Worm (Caenorhabditis elegans): ENCODE measurements around the gene K04F1.8.

The K04F1.8 gene

DNA sequence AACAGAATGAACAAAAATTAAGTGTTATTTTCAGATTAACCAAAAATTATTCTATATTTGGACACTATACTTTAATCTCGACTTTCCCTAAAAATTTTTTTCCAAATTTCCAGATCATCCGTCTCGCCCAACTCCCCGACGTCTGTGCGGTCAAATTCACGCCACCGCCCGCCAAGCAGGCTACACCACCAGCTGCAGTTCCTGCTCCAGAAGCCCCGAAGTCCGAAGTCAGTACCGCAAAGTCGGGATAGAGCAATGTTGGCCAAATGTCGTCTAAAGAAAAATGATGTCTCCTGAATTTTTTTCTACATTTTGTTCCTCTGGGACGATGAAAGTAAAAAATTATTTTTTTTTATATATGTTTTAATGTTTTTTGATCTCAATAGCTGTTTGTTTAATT, 24.2 kb upstream of the K04F1.8 start:
- 0 out of 2 replicates have a peak, but pooled peaks have one; percentile 55 for TF ChIP-seq nfya-2 (GFP tag; IDR thresholded peaks at IDR 0.05)
- no peak for TF ChIP-seq ztf-26 (tag; optimal IDR thresholded peaks at IDR 0.05)

ce11 chrV:1643886-1644285, 23.1 kb upstream of the K04F1.8 start, which contains the start of gene alh-2:
Gene alh-2 (plus strand): TSS chrV:1644169.
- no peak for TF ChIP-seq Y53F4B.3 (GFP tag; IDR thresholded peaks at IDR 0.05)
- TF ChIP-seq lag-1 (GFP tag; IDR thresholded peaks at IDR 0.05), result no peak
- no peak for TF ChIP-seq nhr-90 (tag; optimal IDR thresholded peaks at IDR 0.05)
- TF ChIP-seq hlh-26 (GFP tag; conservative IDR thresholded peaks at IDR 0.05), result no peak
- TF ChIP-seq akir-1 (GFP tag; optimal IDR thresholded peaks at IDR 0.05), result no peak
- TF ChIP-seq lir-1 (GFP tag; conservative IDR thresholded peaks at IDR 0.05), result no peak
- no peak for TF ChIP-seq fkh-3 (tag; optimal IDR thresholded peaks at IDR 0.05)
- TF ChIP-seq dpff-1 (tag; optimal IDR thresholded peaks at IDR 0.05), result no peak
- no peak for TF ChIP-seq lsy-27 (tag; optimal IDR thresholded peaks at IDR 0.05; ENCODE audit: borderline replicate concordance, insufficient read depth)
- no peak for TF ChIP-seq C17E4.6 (GFP tag; IDR thresholded peaks at IDR 0.05)
- TF ChIP-seq hlh-12 (tag; optimal IDR thresholded peaks at IDR 0.05), result no peak
- TF ChIP-seq Y56A3A.18 (GFP tag; IDR thresholded peaks at IDR 0.05), result no peak
- TF ChIP-seq B0261.1 (tag; optimal IDR thresholded peaks at IDR 0.05), result no peak
- no peak for TF ChIP-seq K12H6.12 (tag; optimal IDR thresholded peaks at IDR 0.05)

DNA sequence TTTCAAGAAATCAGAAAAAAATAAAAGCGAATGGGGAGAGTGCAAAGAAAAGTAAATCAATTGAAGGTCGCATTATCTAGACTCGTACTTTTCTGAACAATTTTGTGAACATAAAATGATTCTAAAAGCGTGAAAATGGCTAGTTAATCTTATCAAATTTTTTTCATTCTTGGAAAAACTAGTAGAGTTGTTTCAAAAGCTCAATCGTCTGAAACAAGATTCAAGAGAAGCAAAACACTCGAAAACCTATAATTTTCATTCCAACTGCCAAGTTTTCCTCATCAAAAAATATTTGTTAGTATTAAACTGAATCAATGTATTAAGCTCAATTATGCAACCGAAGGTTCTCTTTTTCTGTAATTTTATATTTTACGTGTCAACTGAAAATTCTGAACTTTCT, 19.0 kb upstream of the K04F1.8 start, which contains the start of gene irld-45:
Gene irld-45 (plus strand): TSS at position 301 of the 400 bp plus-strand sequence.
- TF ChIP-seq rec-8 (tag; optimal IDR thresholded peaks at IDR 0.05), result no peak
- TF ChIP-seq ceh-40 (GFP tag; IDR thresholded peaks at IDR 0.05), result no peak
- TF ChIP-seq atf-7 (tag; optimal IDR thresholded peaks at IDR 0.05), result no peak
- no peak for TF ChIP-seq Y67H2A.10 (GFP tag; conservative IDR thresholded peaks at IDR 0.05)

- TF ChIP-seq C17E4.6 (GFP tag; IDR thresholded peaks at IDR 0.05) (no peak), madf-6 (GFP tag; IDR thresholded peaks at IDR 0.05) (no peak), pbrm-1 (GFP tag; IDR thresholded peaks at IDR 0.05) (no peak), T07F8.4 (tag; optimal IDR thresholded peaks at IDR 0.05) (no peak), Y56A3A.18 (GFP tag; IDR thresholded peaks at IDR 0.05) (no peak), let-607 (tag; optimal IDR thresholded peaks at IDR 0.05) (no peak), let-526 (GFP tag; IDR thresholded peaks at IDR 0.05) (no peak), F57C9.4 (tag; optimal IDR thresholded peaks at IDR 0.05) (no peak), F10E7.11 (tag; optimal IDR thresholded peaks at IDR 0.05) (no peak), xnd-1 (tag; optimal IDR thresholded peaks at IDR 0.05) (no peak), ztf-18 (tag; optimal IDR thresholded peaks at IDR 0.05) (no peak), ekl-4 (GFP tag; IDR thresholded peaks at IDR 0.05) (no peak)
Observed at ce11 chrV:1651045-1651444, 16.0 kb upstream of the K04F1.8 start, which contains the start of gene irld-44. Gene irld-44 (plus strand): TSS chrV:1651345.

- TF ChIP-seq egl-44 (GFP tag; IDR thresholded peaks at IDR 0.05) (no peak), B0019.2 (GFP tag; conservative IDR thresholded peaks at IDR 0.05) (no peak), T07F8.4 (tag; optimal IDR thresholded peaks at IDR 0.05) (no peak), madf-3 (GFP tag; IDR thresholded peaks at IDR 0.05) (no peak), lsy-27 (tag; optimal IDR thresholded peaks at IDR 0.05; ENCODE audit: borderline replicate concordance, insufficient read depth) (no peak), dox-1 (GFP tag; IDR thresholded peaks at IDR 0.05) (no peak), akir-1 (GFP tag; optimal IDR thresholded peaks at IDR 0.05) (no peak), gei-17 (GFP tag; optimal IDR thresholded peaks at IDR 0.05) (no peak)
Observed at ce11 chrV:1654845-1655244, 12.2 kb upstream of the K04F1.8 start, which contains the start of gene irld-11. Gene irld-11 (plus strand): TSS chrV:1655145.
